Worm (Caenorhabditis elegans) whole organism, L2 larva: ENCODE measurements around the gene lido-18.

Experiments used
- C34F6.9 ChIP-seq: fragments of 150-350 bp; optimal IDR thresholded peaks from 2 replicates; lab custom pipeline; 2014; ENCODE audit warnings: missing biosample characterization, missing genetic modification characterization
- Y55F3AM.14 ChIP-seq: fragments of 200-800 bp; sonication (Bioruptor generic); optimal IDR thresholded peaks from 2 replicates; lab custom pipeline; 2018; ENCODE audit warnings: mild to moderate bottlenecking, missing genetic modification characterization, missing compliant biosample characterization
- ZK546.5 ChIP-seq: sonication (generic microtip); optimal IDR thresholded peaks from 2 replicates; lab custom pipeline; 2017; ENCODE audit warnings: missing biosample characterization, missing genetic modification characterization
- alr-1 ChIP-seq: fragments of 150-350 bp; optimal IDR thresholded peaks from 2 replicates; lab custom pipeline; 2014; ENCODE audit warnings: missing biosample characterization, missing genetic modification characterization
- aly-2 ChIP-seq: fragments of 150-350 bp; optimal IDR thresholded peaks from 2 replicates; lab custom pipeline; 2014; ENCODE audit warnings: missing biosample characterization, missing genetic modification characterization
- blmp-1 ChIP-seq: sonication (generic microtip); optimal IDR thresholded peaks from 2 replicates; lab custom pipeline; 2017; ENCODE audit warnings: missing genetic modification characterization, mild to moderate bottlenecking, missing compliant biosample characterization, antibody characterized with exemption, moderate library complexity; ENCODE audit not compliant: insufficient read depth
- ceh-82 ChIP-seq: fragments of 150-350 bp; optimal IDR thresholded peaks from 2 replicates; lab custom pipeline; 2014; ENCODE audit warnings: missing biosample characterization, missing genetic modification characterization
- crh-2 ChIP-seq: sonication (generic microtip); optimal IDR thresholded peaks from 2 replicates; lab custom pipeline; 2017; ENCODE audit warnings: missing biosample characterization, missing genetic modification characterization
- dmd-4 ChIP-seq: sonication (generic microtip); optimal IDR thresholded peaks from 2 replicates; lab custom pipeline; 2017; ENCODE audit warnings: missing biosample characterization, missing genetic modification characterization
- elt-1 ChIP-seq: fragments of 150-350 bp; optimal IDR thresholded peaks from 2 replicates; lab custom pipeline; 2014; ENCODE audit warnings: missing biosample characterization, missing genetic modification characterization
- elt-3 ChIP-seq: sonication (generic microtip); optimal IDR thresholded peaks from 2 replicates; lab custom pipeline; 2017; ENCODE audit warnings: missing biosample characterization, missing genetic modification characterization
- fos-1 ChIP-seq: fragments of 150-350 bp; optimal IDR thresholded peaks from 2 replicates; lab custom pipeline; 2014; ENCODE audit warnings: missing biosample characterization, missing genetic modification characterization
- gmeb-1 ChIP-seq: fragments of 150-350 bp; optimal IDR thresholded peaks from 2 replicates; lab custom pipeline; 2014; ENCODE audit warnings: missing biosample characterization, missing genetic modification characterization
- lin-11 ChIP-seq: fragments of 150-350 bp; sonication (generic microtip); optimal IDR thresholded peaks from 2 replicates; lab custom pipeline; 2014; ENCODE audit warnings: missing biosample characterization, missing genetic modification characterization, inconsistent platforms, mixed read lengths
- lin-13 ChIP-seq: fragments of 150-350 bp; optimal IDR thresholded peaks from 2 replicates; lab custom pipeline; 2014; ENCODE audit warnings: missing biosample characterization, missing genetic modification reagents, missing genetic modification characterization
- mab-5 ChIP-seq: fragments of 150-350 bp; optimal IDR thresholded peaks from 2 replicates; lab custom pipeline; 2014; ENCODE audit warnings: missing biosample characterization, missing genetic modification characterization
- mbf-1 ChIP-seq: sonication (generic microtip); optimal IDR thresholded peaks from 2 replicates; lab custom pipeline; 2017; ENCODE audit warnings: missing biosample characterization, missing genetic modification characterization
- mdl-1 ChIP-seq, 2 experiments: fragments of 150-350 bp in 1 of 2; sonication (generic microtip) in 1 of 2; optimal IDR thresholded peaks; 2 replicates each; lab custom pipeline; 2017; ENCODE audit warnings: missing biosample characterization in 2 of 2, missing genetic modification characterization in 2 of 2
- nhr-10 ChIP-seq: sonication (generic microtip); optimal IDR thresholded peaks from 2 replicates; lab custom pipeline; 2017; ENCODE audit warnings: missing biosample characterization, missing genetic modification characterization
- nhr-129 ChIP-seq: fragments of 150-350 bp; optimal IDR thresholded peaks from 2 replicates; lab custom pipeline; 2014; ENCODE audit warnings: missing biosample characterization, missing genetic modification characterization
- nhr-21 ChIP-seq: fragments of 150-350 bp; optimal IDR thresholded peaks from 2 replicates; lab custom pipeline; 2014; ENCODE audit warnings: missing biosample characterization, missing genetic modification characterization
- nhr-23 ChIP-seq: fragments of 150-350 bp; optimal IDR thresholded peaks from 2 replicates; lab custom pipeline; 2014; ENCODE audit warnings: missing biosample characterization, missing genetic modification reagents, missing genetic modification characterization
- nhr-25 ChIP-seq: fragments of 150-350 bp; sonication (generic microtip); optimal IDR thresholded peaks from 3 replicates; lab custom pipeline; 2014; ENCODE audit warnings: missing biosample characterization, missing genetic modification characterization
- nhr-77 ChIP-seq: fragments of 150-350 bp; optimal IDR thresholded peaks from 2 replicates; lab custom pipeline; 2014; ENCODE audit warnings: missing biosample characterization, missing genetic modification characterization
- peb-1 ChIP-seq: fragments of 150-350 bp; optimal IDR thresholded peaks from 2 replicates; lab custom pipeline; 2014; ENCODE audit warnings: missing biosample characterization, missing genetic modification characterization
- sem-4 ChIP-seq: fragments of 150-350 bp; optimal IDR thresholded peaks from 2 replicates; lab custom pipeline; 2014; ENCODE audit warnings: missing biosample characterization, missing genetic modification reagents, missing genetic modification characterization
- skn-1 ChIP-seq: sonication (generic microtip); optimal IDR thresholded peaks from 2 replicates; lab custom pipeline; 2017; ENCODE audit warnings: missing biosample characterization, missing genetic modification characterization
- sma-3 ChIP-seq: sonication (generic microtip); optimal IDR thresholded peaks from 2 replicates; lab custom pipeline; 2016; ENCODE audit warnings: missing genetic modification reagents, missing genetic modification characterization, missing compliant biosample characterization
- sma-9 ChIP-seq, 2 experiments: fragments of 150-350 bp in 1 of 2; sonication (generic microtip) in 1 of 2; optimal IDR thresholded peaks; 2 replicates each; lab custom pipeline; 2014 to 2016; ENCODE audit warnings: missing genetic modification characterization in 2 of 2, mild to moderate bottlenecking in 1 of 2, missing biosample characterization in 1 of 2, missing compliant biosample characterization in 1 of 2, missing genetic modification reagents in 1 of 2, moderate library complexity in 1 of 2
- snpc-4 ChIP-seq: fragments of 150-350 bp; optimal IDR thresholded peaks from 2 replicates; lab custom pipeline; 2014; ENCODE audit warnings: missing biosample characterization, missing genetic modification characterization
- unc-39 ChIP-seq: fragments of 150-350 bp; optimal IDR thresholded peaks from 2 replicates; lab custom pipeline; 2014; ENCODE audit warnings: missing biosample characterization, missing genetic modification characterization
- unc-55 ChIP-seq: fragments of 150-350 bp; sonication (generic microtip); optimal IDR thresholded peaks from 3 replicates; lab custom pipeline; 2014; ENCODE audit warnings: missing biosample characterization, missing genetic modification reagents, missing genetic modification characterization
- unc-62 ChIP-seq: fragments of 150-350 bp; optimal IDR thresholded peaks from 2 replicates; lab custom pipeline; 2014; ENCODE audit warnings: missing biosample characterization, missing genetic modification reagents, missing genetic modification characterization
- ztf-11 ChIP-seq: sonication (generic microtip); optimal IDR thresholded peaks from 2 replicates; lab custom pipeline; 2017; ENCODE audit warnings: missing biosample characterization, missing genetic modification characterization
- ztf-4 ChIP-seq: fragments of 150-350 bp; optimal IDR thresholded peaks from 2 replicates; lab custom pipeline; 2014; ENCODE audit warnings: missing biosample characterization, missing genetic modification characterization

lido-18 gene

ce11 chrIII:7672411-7672810, 10.3 kb downstream of the lido-18 start:
- TF ChIP-seq nhr-77 (tag; lab: Kevin White, UChicago) (no peak), ceh-82 (tag; lab: Kevin White, UChicago) (no peak), elt-1 (no peak), Y55F3AM.14 (GFP tag; lab: Kevin White, UChicago) (no peak), ztf-4 (no peak)

- no peak for TF ChIP-seq unc-62
- no peak for TF ChIP-seq aly-2 (tag; lab: Kevin White, UChicago)
- no peak for TF ChIP-seq nhr-25
- no peak for TF ChIP-seq skn-1 (tag; lab: Kevin White, UChicago)
- no peak for TF ChIP-seq C34F6.9 (tag; lab: Kevin White, UChicago)
- no peak for TF ChIP-seq snpc-4
- no peak for TF ChIP-seq sma-9 (GFP tag; optimal IDR thresholded peaks at IDR 0.05; lab: Kevin White, UChicago)
- no peak for TF ChIP-seq sma-9 (tag; optimal IDR thresholded peaks at IDR 0.05; lab: Kevin White, UChicago)
- no peak for TF ChIP-seq lin-11 (tag; lab: Kevin White, UChicago)
- no peak for TF ChIP-seq blmp-1
- TF ChIP-seq nhr-21 (tag; lab: Kevin White, UChicago): no peak
- TF ChIP-seq mbf-1 (tag; lab: Kevin White, UChicago): no peak
- TF ChIP-seq sma-3 (GFP tag; lab: Kevin White, UChicago): no peak
- TF ChIP-seq sem-4 (tag; lab: Kevin White, UChicago): no peak
- TF ChIP-seq mdl-1 (tag; optimal IDR thresholded peaks at IDR 0.05; lab: Kevin White, UChicago): no peak
- TF ChIP-seq lin-13: no peak
- TF ChIP-seq elt-1: no peak
Measured at ce11 chrIII:7692287-7692686, 30.2 kb downstream of the lido-18 start.

- TF ChIP-seq ceh-82 (tag; lab: Kevin White, UChicago) (no peak), unc-39 (tag; lab: Kevin White, UChicago) (no peak), lin-11 (tag; lab: Kevin White, UChicago) (no peak), ztf-11 (tag; lab: Kevin White, UChicago) (no peak), nhr-10 (tag; lab: Kevin White, UChicago) (no peak), nhr-25 (no peak), mab-5 (tag; lab: Kevin White, UChicago) (no peak), elt-3 (tag; lab: Kevin White, UChicago) (no peak), alr-1 (tag; lab: Kevin White, UChicago) (no peak), dmd-4 (tag; lab: Kevin White, UChicago) (no peak)
Measured at ce11 chrIII:7694274-7694673, 32.2 kb downstream of the lido-18 start, which contains the start of gene C18H2.5. Gene C18H2.5 (minus strand): TSS chrIII:7694374.

DNA sequence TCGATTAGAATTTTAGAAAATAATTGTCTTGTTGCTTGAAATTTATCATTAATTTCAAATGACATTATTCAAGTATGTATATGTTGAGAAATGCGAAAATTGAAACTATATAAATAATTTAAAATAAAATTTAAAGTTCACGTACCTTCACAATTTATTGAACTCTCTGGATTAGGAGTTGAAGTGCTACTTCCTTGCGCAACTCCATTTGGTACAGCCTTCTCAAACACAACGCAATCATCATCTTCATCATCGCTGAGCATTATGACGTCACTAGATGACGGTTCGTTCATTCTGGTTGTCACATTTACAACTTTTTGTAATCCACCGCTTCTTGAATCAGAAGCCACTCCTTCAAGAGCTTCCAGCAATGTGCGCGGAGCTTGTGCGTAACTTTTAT, 41.4 kb downstream of the lido-18 start:
- TF ChIP-seq blmp-1: no peak
- no peak for TF ChIP-seq peb-1 (tag; lab: Kevin White, UChicago)
- TF ChIP-seq sma-3 (GFP tag; lab: Kevin White, UChicago): no peak

DNA sequence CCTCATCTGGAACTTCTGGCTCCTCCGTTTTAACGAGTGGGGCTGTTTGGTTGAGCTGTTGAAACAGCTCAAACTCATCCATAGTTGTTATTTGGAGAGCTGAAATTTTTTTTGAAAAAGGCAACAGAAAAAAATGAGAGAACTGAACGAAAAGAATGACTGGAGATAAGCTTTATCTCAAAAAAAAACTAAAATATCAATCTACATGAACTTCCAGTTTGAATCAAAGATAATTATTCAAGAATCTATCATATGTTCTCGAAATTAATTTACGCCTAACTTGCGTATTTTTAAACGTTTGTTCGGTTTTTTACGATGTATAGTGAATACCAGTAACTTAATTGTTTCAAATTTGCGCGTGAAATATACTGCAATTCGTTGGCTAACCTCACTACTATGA, 47.3 kb downstream of the lido-18 start, which contains the start of gene lin-13:
Gene lin-13 (minus strand): TSS at position 101 of the 400 bp plus-strand sequence.
- TF ChIP-seq ZK546.5 (tag; lab: Kevin White, UChicago) (no peak), ztf-11 (tag; lab: Kevin White, UChicago) (no peak), nhr-23 (no peak), lin-11 (tag; lab: Kevin White, UChicago) (no peak), C34F6.9 (tag; lab: Kevin White, UChicago) (no peak), nhr-25 (no peak), mbf-1 (tag; lab: Kevin White, UChicago) (no peak), aly-2 (tag; lab: Kevin White, UChicago) (no peak), gmeb-1 (tag; lab: Kevin White, UChicago) (no peak), nhr-129 (tag; lab: Kevin White, UChicago) (no peak), lin-13 (no peak), peb-1 (tag; lab: Kevin White, UChicago) (no peak), skn-1 (tag; lab: Kevin White, UChicago) (no peak), dmd-4 (tag; lab: Kevin White, UChicago) (no peak), sma-3 (GFP tag; lab: Kevin White, UChicago) (no peak), sma-9 (GFP tag; optimal IDR thresholded peaks at IDR 0.05; lab: Kevin White, UChicago) (no peak), sma-9 (tag; optimal IDR thresholded peaks at IDR 0.05; lab: Kevin White, UChicago) (no peak), unc-55 (GFP tag; lab: Kevin White, UChicago) (no peak), fos-1 (no peak), crh-2 (no peak), ceh-82 (tag; lab: Kevin White, UChicago) (no peak)
